Worm (Caenorhabditis elegans): Measurements from ENCODE around the gene gtsf-1.

The gtsf-1 gene

ce11 chrIV:16898205-16898604 lies 32.6 kb downstream of the gtsf-1 start:
- TF ChIP-seq tbx-8 (GFP tag; optimal IDR thresholded peaks at IDR 0.05) (no peak), ceh-39 (tag; optimal IDR thresholded peaks at IDR 0.05) (no peak), ztf-11 (tag; optimal IDR thresholded peaks at IDR 0.05) (no peak), hlh-1 (tag; optimal IDR thresholded peaks at IDR 0.05) (no peak), nhr-2 (tag; optimal IDR thresholded peaks at IDR 0.05) (no peak), ceh-43 (GFP tag; optimal IDR thresholded peaks at IDR 0.05) (no peak), ham-2 (GFP tag; optimal IDR thresholded peaks at IDR 0.05) (no peak), ceh-83 (GFP tag; optimal IDR thresholded peaks at IDR 0.05) (no peak), lsy-2 (tag; optimal IDR thresholded peaks at IDR 0.05) (no peak), mls-2 (tag; optimal IDR thresholded peaks at IDR 0.05) (no peak), lin-13 (tag; optimal IDR thresholded peaks at IDR 0.05) (no peak), blmp-1 (tag; optimal IDR thresholded peaks at IDR 0.05) (no peak), mab-5 (tag; optimal IDR thresholded peaks at IDR 0.05) (no peak), unc-120 (tag; optimal IDR thresholded peaks at IDR 0.05; ENCODE audit: poor library complexity, severe bottlenecking) (no peak), mep-1 (tag; optimal IDR thresholded peaks at IDR 0.05) (no peak), nhr-28 (tag; optimal IDR thresholded peaks at IDR 0.05) (no peak), unc-39 (tag; optimal IDR thresholded peaks at IDR 0.05) (no peak)

ce11 chrIV:16915751-16916150 lies 50.1 kb downstream of the gtsf-1 start, which contains the start of gene Y116A8C.3:
Gene Y116A8C.3 (plus strand): TSS chrIV:16916051.
- TF ChIP-seq snpc-4 (tag; optimal IDR thresholded peaks at IDR 0.05) (no peak), nhr-28 (tag; optimal IDR thresholded peaks at IDR 0.05) (no peak), sem-2 (GFP tag; optimal IDR thresholded peaks at IDR 0.05) (no peak), ztf-11 (tag; optimal IDR thresholded peaks at IDR 0.05) (no peak), lin-32 (GFP tag; optimal IDR thresholded peaks at IDR 0.05) (no peak), unc-120 (tag; optimal IDR thresholded peaks at IDR 0.05; ENCODE audit: poor library complexity, severe bottlenecking) (no peak), ceh-39 (tag; optimal IDR thresholded peaks at IDR 0.05) (no peak), blmp-1 (tag; optimal IDR thresholded peaks at IDR 0.05) (no peak), nhr-237 (tag; optimal IDR thresholded peaks at IDR 0.05) (no peak), drap-1 (GFP tag; optimal IDR thresholded peaks at IDR 0.05) (no peak), nhr-76 (tag; optimal IDR thresholded peaks at IDR 0.05) (no peak), cnd-1 (tag; optimal IDR thresholded peaks at IDR 0.05) (no peak), bed-3 (GFP tag; optimal IDR thresholded peaks at IDR 0.05) (no peak), ceh-83 (GFP tag; optimal IDR thresholded peaks at IDR 0.05) (no peak), zip-8 (tag; optimal IDR thresholded peaks at IDR 0.05) (no peak), hlh-1 (tag; optimal IDR thresholded peaks at IDR 0.05) (no peak), ceh-43 (GFP tag; optimal IDR thresholded peaks at IDR 0.05) (no peak), elt-3 (tag; optimal IDR thresholded peaks at IDR 0.05) (no peak), ham-2 (GFP tag; optimal IDR thresholded peaks at IDR 0.05) (no peak)
